Worm (Caenorhabditis elegans): Measurements from ENCODE around the gene C24G6.8.
A peak's percentile ranks its signal among the peaks of the same experiment; 100 is the strongest.

The C24G6.8 gene

DNA sequence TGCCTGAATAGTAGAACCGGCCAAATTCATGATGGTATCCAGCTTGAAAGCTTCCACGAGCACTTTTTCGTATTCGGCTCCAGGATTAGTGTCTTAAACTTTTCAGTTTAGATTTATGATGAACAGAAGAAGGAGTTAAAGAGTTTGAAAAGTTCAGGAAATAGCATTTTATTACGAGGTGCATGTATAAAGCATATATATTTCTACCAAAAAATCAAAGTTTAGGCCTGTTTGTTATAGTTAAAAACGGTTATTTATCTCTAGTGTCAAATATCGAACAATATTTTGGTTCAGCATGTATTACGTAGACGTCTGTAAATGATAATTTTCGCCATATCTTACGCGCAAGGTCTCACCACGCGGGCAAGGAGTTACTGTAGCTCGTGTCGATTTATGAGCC lies 45.6 kb upstream of the C24G6.8 start, which contains the start of gene klc-2:
Gene klc-2, minus strand, starts transcription at position 101 of the 400 bp plus-strand sequence.
- no peak for TF ChIP-seq R02D3.7 (tag; optimal IDR thresholded peaks at IDR 0.05)
- TF ChIP-seq ceh-28 (tag; optimal IDR thresholded peaks at IDR 0.05): no peak
- no peak for TF ChIP-seq nhr-43 (tag; optimal IDR thresholded peaks at IDR 0.05; ENCODE audit: poor library complexity, severe bottlenecking)
- TF ChIP-seq lin-15B (tag; optimal IDR thresholded peaks at IDR 0.05): no peak
- no peak for TF ChIP-seq eor-1 (tag; optimal IDR thresholded peaks at IDR 0.05)
- no peak for TF ChIP-seq ztf-4 (tag; optimal IDR thresholded peaks at IDR 0.05)
- TF ChIP-seq ceh-9 (tag; optimal IDR thresholded peaks at IDR 0.05): no peak

ce11 chrV:5580517-5580916 lies 44.8 kb upstream of the C24G6.8 start:
- peak; percentile 82 for TF ChIP-seq ceh-28 (tag; optimal IDR thresholded peaks at IDR 0.05)
- peak; percentile 45 for TF ChIP-seq nhr-25 (tag; optimal IDR thresholded peaks at IDR 0.05)
- no peak for TF ChIP-seq jun-1 (tag; optimal IDR thresholded peaks at IDR 0.05)
- no peak for TF ChIP-seq ZK546.5 (tag; optimal IDR thresholded peaks at IDR 0.05)
- no peak for TF ChIP-seq zag-1 (tag; optimal IDR thresholded peaks at IDR 0.05)
- TF ChIP-seq fos-1 (tag; optimal IDR thresholded peaks at IDR 0.05): no peak
- no peak for TF ChIP-seq elt-1 (tag; optimal IDR thresholded peaks at IDR 0.05)
- TF ChIP-seq nfya-1 (tag; optimal IDR thresholded peaks at IDR 0.05; ENCODE audit: insufficient read depth): peak; percentile 92
- TF ChIP-seq nhr-11 (tag; optimal IDR thresholded peaks at IDR 0.05): peak; percentile 19
- no peak for TF ChIP-seq elt-3 (tag; optimal IDR thresholded peaks at IDR 0.05)
- TF ChIP-seq nhr-12 (tag; optimal IDR thresholded peaks at IDR 0.05): no peak
- TF ChIP-seq mdl-1 (tag; optimal IDR thresholded peaks at IDR 0.05): no peak
- TF ChIP-seq snpc-4 (tag; optimal IDR thresholded peaks at IDR 0.05): peak; percentile 65
- no peak for TF ChIP-seq nhr-237 (tag; optimal IDR thresholded peaks at IDR 0.05)
- no peak for TF ChIP-seq ceh-9 (tag; optimal IDR thresholded peaks at IDR 0.05)
- peak; percentile 30 for TF ChIP-seq elt-2 (tag; optimal IDR thresholded peaks at IDR 0.05)
- no peak for TF ChIP-seq egl-5 (tag; optimal IDR thresholded peaks at IDR 0.05)
- TF ChIP-seq lsy-12 (tag; optimal IDR thresholded peaks at IDR 0.05): peak; percentile 40
- TF ChIP-seq eor-1 (tag; optimal IDR thresholded peaks at IDR 0.05): no peak
- no peak for TF ChIP-seq unc-62 (GFP tag; optimal IDR thresholded peaks at IDR 0.05)
- no peak for TF ChIP-seq R02D3.7 (tag; optimal IDR thresholded peaks at IDR 0.05)
- TF ChIP-seq fkh-10 (GFP tag; optimal IDR thresholded peaks at IDR 0.05): no peak
- TF ChIP-seq nhr-77 (tag; optimal IDR thresholded peaks at IDR 0.05): no peak
- TF ChIP-seq lin-15B (tag; optimal IDR thresholded peaks at IDR 0.05): peak; percentile 37
- TF ChIP-seq nhr-28 (tag; optimal IDR thresholded peaks at IDR 0.05): no peak
- TF ChIP-seq ztf-4 (tag; optimal IDR thresholded peaks at IDR 0.05): no peak
- TF ChIP-seq ceh-16 (tag; optimal IDR thresholded peaks at IDR 0.05): no peak
- TF ChIP-seq pqm-1 (tag; optimal IDR thresholded peaks at IDR 0.05): no peak
- no peak for TF ChIP-seq nhr-67 (tag; optimal IDR thresholded peaks at IDR 0.05)
- TF ChIP-seq sea-2 (GFP tag; optimal IDR thresholded peaks at IDR 0.05): no peak
- peak; percentile 47 for TF ChIP-seq nhr-23 (tag; optimal IDR thresholded peaks at IDR 0.05)
- peak; percentile 43 for TF ChIP-seq lin-39 (tag; optimal IDR thresholded peaks at IDR 0.05)
- peak; percentile 30 for TF ChIP-seq nhr-43 (tag; optimal IDR thresholded peaks at IDR 0.05; ENCODE audit: poor library complexity, severe bottlenecking)
- TF ChIP-seq pha-4 (tag; optimal IDR thresholded peaks at IDR 0.05): peak; percentile 50
- TF ChIP-seq tbx-2 (tag; optimal IDR thresholded peaks at IDR 0.05): no peak
- TF ChIP-seq egl-27 (tag; optimal IDR thresholded peaks at IDR 0.05): no peak
- TF ChIP-seq mml-1 (tag; optimal IDR thresholded peaks at IDR 0.05): no peak
- no peak for TF ChIP-seq daf-12 (tag; optimal IDR thresholded peaks at IDR 0.05)
- TF ChIP-seq hmg-11 (tag; optimal IDR thresholded peaks at IDR 0.05): peak; percentile 84
- no peak for TF ChIP-seq unc-39 (tag; optimal IDR thresholded peaks at IDR 0.05)
- peak; percentile 48 for TF ChIP-seq ama-1 (optimal IDR thresholded peaks at IDR 0.05)

DNA sequence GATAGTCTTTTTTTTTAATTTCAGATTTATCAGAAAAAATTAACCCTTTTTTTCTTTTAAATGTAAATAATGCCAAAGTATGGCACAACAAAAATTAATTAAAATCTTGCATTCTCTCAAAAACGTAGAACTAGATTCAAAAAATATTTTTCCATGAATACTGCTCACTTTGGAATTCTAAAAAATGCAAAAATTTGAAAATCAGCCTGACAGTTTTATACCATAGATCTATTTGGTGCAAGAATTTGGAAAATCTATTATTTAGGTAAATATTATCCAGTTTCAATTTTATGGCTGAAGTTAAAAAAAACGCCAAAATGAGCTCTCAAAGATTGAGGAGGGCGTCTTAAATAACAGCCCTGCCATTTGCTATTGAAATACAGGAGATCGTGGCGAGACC lies 44.0 kb upstream of the C24G6.8 start:
- TF ChIP-seq nhr-12 (tag; optimal IDR thresholded peaks at IDR 0.05) (no peak), ceh-16 (tag; optimal IDR thresholded peaks at IDR 0.05) (no peak), unc-39 (tag; optimal IDR thresholded peaks at IDR 0.05) (no peak), lin-39 (tag; optimal IDR thresholded peaks at IDR 0.05) (no peak), pha-4 (tag; optimal IDR thresholded peaks at IDR 0.05) (no peak), ama-1 (optimal IDR thresholded peaks at IDR 0.05) (no peak), daf-12 (tag; optimal IDR thresholded peaks at IDR 0.05) (no peak), elt-2 (tag; optimal IDR thresholded peaks at IDR 0.05) (no peak), jun-1 (tag; optimal IDR thresholded peaks at IDR 0.05) (no peak), nhr-25 (tag; optimal IDR thresholded peaks at IDR 0.05) (no peak)
